Worm (Caenorhabditis elegans) whole organism, L1 larva: ENCODE results near the gene F42A6.5.
A peak's percentile ranks its signal among the peaks of the same experiment; 100 is the strongest.

ENCODE experiments used
- C04F5.9 ChIP-seq: sonication (generic microtip); optimal IDR thresholded peaks from 2 replicates; lab custom pipeline; 2016; ENCODE audit warnings: missing genetic modification characterization, missing compliant biosample characterization
- alr-1 ChIP-seq: fragments of 200-800 bp; sonication (Bioruptor generic); optimal IDR thresholded peaks from 2 replicates; lab custom pipeline; 2018; ENCODE audit warnings: borderline replicate concordance, mild to moderate bottlenecking, missing genetic modification characterization, missing compliant biosample characterization
- blmp-1 ChIP-seq: fragments of 150-350 bp; optimal IDR thresholded peaks from 2 replicates; lab custom pipeline; 2014; ENCODE audit warnings: missing biosample characterization, missing genetic modification characterization
- fkh-4 ChIP-seq: sonication (generic microtip); optimal IDR thresholded peaks from 2 replicates; lab custom pipeline; 2016; ENCODE audit warnings: missing compliant biosample characterization, missing genetic modification characterization, borderline replicate concordance
- fkh-8 ChIP-seq: sonication (generic microtip); optimal IDR thresholded peaks from 2 replicates; lab custom pipeline; 2016; ENCODE audit warnings: mild to moderate bottlenecking, missing genetic modification characterization, missing compliant biosample characterization
- hpl-2 ChIP-seq: fragments of 150-350 bp; optimal IDR thresholded peaks from 2 replicates; lab custom pipeline; 2014; ENCODE audit warnings: missing biosample characterization, missing genetic modification reagents, missing genetic modification characterization
- isw-1 ChIP-seq: fragments of 200-800 bp; sonication (Bioruptor generic); IDR thresholded peaks from 2 replicates; pipeline ENCODE4 v1.3.6; 2022; ENCODE audit warnings: missing genetic modification characterization, missing compliant biosample characterization
- jun-1 ChIP-seq: fragments of 150-350 bp; optimal IDR thresholded peaks from 2 replicates; lab custom pipeline; 2014; ENCODE audit warnings: missing biosample characterization, missing genetic modification reagents, missing genetic modification characterization
- lin-15B ChIP-seq: fragments of 150-350 bp; sonication (generic microtip); optimal IDR thresholded peaks from 3 replicates; lab custom pipeline; 2014; ENCODE audit warnings: missing biosample characterization, missing genetic modification characterization
- mab-9 ChIP-seq: fragments of 200-800 bp; sonication (Bioruptor generic); IDR thresholded peaks from 2 replicates; pipeline ENCODE4 v1.3.6; 2022; ENCODE audit warnings: missing genetic modification reagents, missing genetic modification characterization, missing compliant biosample characterization
- mep-1 ChIP-seq: fragments of 150-350 bp; optimal IDR thresholded peaks from 2 replicates; lab custom pipeline; 2014; ENCODE audit warnings: missing biosample characterization, missing genetic modification characterization
- nhr-12 ChIP-seq: sonication (generic microtip); optimal IDR thresholded peaks from 2 replicates; lab custom pipeline; 2017; ENCODE audit warnings: missing biosample characterization, missing genetic modification characterization
- nhr-20 ChIP-seq: sonication (generic microtip); optimal IDR thresholded peaks from 2 replicates; lab custom pipeline; 2016; ENCODE audit warnings: mild to moderate bottlenecking, missing genetic modification characterization, missing compliant biosample characterization
- nhr-71 ChIP-seq: sonication (generic microtip); optimal IDR thresholded peaks from 2 replicates; lab custom pipeline; 2016; ENCODE audit warnings: mild to moderate bottlenecking, missing genetic modification characterization, moderate library complexity, missing compliant biosample characterization
- nhr-85 ChIP-seq: sonication (generic microtip); peaks from one replicate; lab custom pipeline; 2016; ENCODE audit warnings: missing genetic modification characterization, inconsistent platforms, missing compliant biosample characterization
- nhr-90 ChIP-seq: sonication (generic microtip); optimal IDR thresholded peaks from 2 replicates; lab custom pipeline; 2016; ENCODE audit warnings: mild to moderate bottlenecking, missing genetic modification characterization, missing compliant biosample characterization; ENCODE audit not compliant: poor library complexity
- pax-3 ChIP-seq: fragments of 200-800 bp; sonication (Bioruptor generic); optimal IDR thresholded peaks from 2 replicates; lab custom pipeline; 2018; ENCODE audit warnings: mild to moderate bottlenecking, missing genetic modification characterization, moderate library complexity, missing compliant biosample characterization
- snu-23 ChIP-seq: sonication (generic microtip); optimal IDR thresholded peaks from 2 replicates; lab custom pipeline; 2016; ENCODE audit warnings: missing genetic modification characterization, missing compliant biosample characterization
- sptf-1 ChIP-seq: fragments of 150-350 bp; optimal IDR thresholded peaks from 2 replicates; lab custom pipeline; 2014; ENCODE audit warnings: missing biosample characterization, missing genetic modification characterization
- tbx-2 ChIP-seq: sonication (generic microtip); optimal IDR thresholded peaks from 2 replicates; lab custom pipeline; 2016; ENCODE audit warnings: missing genetic modification characterization, missing compliant biosample characterization
- unc-130 ChIP-seq: fragments of 150-350 bp; optimal IDR thresholded peaks from 2 replicates; lab custom pipeline; 2017; ENCODE audit warnings: missing biosample characterization, missing genetic modification characterization, inconsistent platforms
- unc-30 ChIP-seq: sonication (generic microtip); optimal IDR thresholded peaks from 2 replicates; lab custom pipeline; 2017; ENCODE audit warnings: missing biosample characterization, missing genetic modification characterization
- unc-86 ChIP-seq: sonication (generic microtip); optimal IDR thresholded peaks from 2 replicates; lab custom pipeline; 2016; ENCODE audit warnings: missing genetic modification characterization, missing compliant biosample characterization
- zag-1 ChIP-seq: fragments of 150-350 bp; optimal IDR thresholded peaks from 2 replicates; lab custom pipeline; 2014; ENCODE audit warnings: missing biosample characterization, missing genetic modification characterization

Gene F42A6.5

DNA sequence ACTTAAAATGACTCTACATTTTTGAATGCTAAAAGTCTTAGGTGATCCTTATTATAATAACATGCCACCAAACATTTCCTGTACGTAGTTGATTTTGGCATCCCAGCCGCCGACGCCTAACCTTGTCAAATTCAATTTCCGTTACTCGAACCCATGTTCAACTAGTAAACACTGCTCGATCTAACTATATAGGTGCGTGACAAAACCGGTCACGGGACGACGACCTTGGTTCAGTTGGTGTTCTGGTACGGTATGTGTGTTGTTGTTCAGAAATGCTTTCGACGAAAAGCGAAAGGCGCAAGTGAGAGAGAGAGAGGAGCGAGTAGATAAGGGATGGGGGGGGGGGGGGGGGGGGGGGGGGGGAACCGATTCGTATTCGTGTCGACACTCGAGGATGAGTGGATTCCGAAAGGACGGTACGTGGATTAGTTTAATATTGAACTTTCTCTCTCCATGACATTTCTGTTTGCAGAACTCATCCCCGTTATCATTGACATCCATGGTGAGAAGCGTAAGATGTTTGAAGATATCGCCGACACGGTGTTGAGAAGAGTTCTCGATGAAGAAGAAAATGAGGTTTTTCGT, 39.6 kb downstream of the F42A6.5 start, which contains the start of gene W08E12.8:
Gene W08E12.8, plus strand, starts transcription at position 395 of the 585 bp plus-strand sequence.
- TF ChIP-seq blmp-1 (tag; lab: Kevin White, UChicago) (peak; percentile 26), snu-23 (GFP tag; lab: Kevin White, UChicago) (peak; percentile 5), jun-1 (no peak), unc-30 (tag; lab: Kevin White, UChicago) (no peak), nhr-85 (tag; lab: Kevin White, UChicago) (peak; percentile 70), hpl-2 (no peak), unc-86 (tag; lab: Kevin White, UChicago) (no peak)

DNA sequence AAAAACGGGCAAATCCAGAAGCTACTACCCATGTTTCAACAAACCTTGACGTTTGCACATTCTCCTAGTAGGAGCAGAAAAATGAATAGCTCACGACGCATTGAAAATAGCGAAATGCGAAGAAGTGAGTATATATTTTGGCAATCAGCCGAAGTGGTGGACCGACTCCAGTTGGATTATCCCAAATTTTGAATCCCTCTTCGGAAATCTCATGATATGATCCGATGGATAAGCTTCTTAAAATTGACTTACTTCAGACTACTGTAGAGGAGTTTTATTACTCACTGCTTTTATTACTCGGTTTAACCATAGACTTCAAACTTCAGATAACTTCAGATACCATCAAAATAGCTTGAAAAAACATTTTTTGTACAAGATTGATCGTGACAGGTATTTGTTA, 42.4 kb downstream of the F42A6.5 start, which contains the start of gene gcy-23:
Gene gcy-23, minus strand, starts transcription at position 101 of the 400 bp plus-strand sequence.
- no peak for TF ChIP-seq tbx-2
- no peak for TF ChIP-seq C04F5.9 (tag; lab: Kevin White, UChicago)
- TF ChIP-seq mep-1: no peak
- no peak for TF ChIP-seq nhr-12 (tag; lab: Kevin White, UChicago)
- no peak for TF ChIP-seq zag-1 (tag; lab: Kevin White, UChicago)
- no peak for TF ChIP-seq nhr-71 (tag; lab: Kevin White, UChicago)
- no peak for TF ChIP-seq nhr-90
- no peak for TF ChIP-seq nhr-20
- no peak for TF ChIP-seq fkh-4
- no peak for TF ChIP-seq fkh-8
- TF ChIP-seq unc-130 (tag; lab: Kevin White, UChicago): no peak
- no peak for TF ChIP-seq alr-1 (tag; lab: Kevin White, UChicago)
- no peak for TF ChIP-seq hpl-2
- no peak for TF ChIP-seq sptf-1 (tag; lab: Kevin White, UChicago)
- TF ChIP-seq lin-15B (tag; lab: Kevin White, UChicago): no peak
- TF ChIP-seq pax-3: no peak
- TF ChIP-seq isw-1 (GFP tag; lab: Robert Waterston, UW): no peak
- no peak for TF ChIP-seq mab-9
